Worm (Caenorhabditis elegans) whole organism, young adult: Measurements from ENCODE around the gene R04E5.9.
A peak's percentile ranks its signal among the peaks of the same experiment; 100 is the strongest.

Experiments used
- B0019.2 ChIP-seq: fragments of 200-800 bp; sonication (Bioruptor generic); conservative IDR thresholded peaks from 2 replicates; pipeline ENCODE4 v1.3.6; 2022; ENCODE audit warnings: missing genetic modification reagents, missing genetic modification characterization, missing compliant biosample characterization
- F52B5.7 ChIP-seq: sonication (generic microtip); optimal IDR thresholded peaks from 2 replicates; lab custom pipeline; 2016; ENCODE audit warnings: mild to moderate bottlenecking, missing genetic modification characterization, missing compliant biosample characterization
- K12H6.12 ChIP-seq: fragments of 200-800 bp; sonication (Bioruptor generic); optimal IDR thresholded peaks from 2 replicates; lab custom pipeline; 2018; ENCODE audit warnings: mild to moderate bottlenecking, missing genetic modification characterization, missing compliant biosample characterization
- T26A5.8 ChIP-seq: sonication (generic microtip); optimal IDR thresholded peaks from 2 replicates; lab custom pipeline; 2016; ENCODE audit warnings: missing genetic modification characterization, missing compliant biosample characterization
- athp-1 ChIP-seq: sonication (generic microtip); optimal IDR thresholded peaks from 2 replicates; lab custom pipeline; 2017; ENCODE audit warnings: mild to moderate bottlenecking, missing genetic modification characterization, missing compliant biosample characterization
- attf-3 ChIP-seq: fragments of 200-800 bp; sonication (Bioruptor generic); conservative IDR thresholded peaks from 2 replicates; pipeline ENCODE4 v1.3.6; 2022; ENCODE audit warnings: missing genetic modification reagents, missing genetic modification characterization, missing compliant biosample characterization
- attf-5 ChIP-seq: fragments of 200-800 bp; sonication (Bioruptor generic); optimal IDR thresholded peaks from 2 replicates; lab custom pipeline; 2018; ENCODE audit warnings: mild to moderate bottlenecking, missing genetic modification characterization, missing compliant biosample characterization
- cebp-1 ChIP-seq, 2 experiments: fragments of 200-800 bp in 1 of 2; sonication (Bioruptor generic) in 1 of 2; sonication (generic microtip) in 1 of 2; IDR thresholded peaks in 1 of 2; optimal IDR thresholded peaks in 1 of 2; 2 replicates each; pipeline versions ENCODE4 v1.3.6 to Lab custom; 2017 to 2022; ENCODE audit warnings: missing compliant biosample characterization in 2 of 2, missing genetic modification characterization in 2 of 2, mild to moderate bottlenecking in 1 of 2, missing genetic modification reagents in 1 of 2, moderate library complexity in 1 of 2
- ceh-27 ChIP-seq: fragments of 200-800 bp; sonication (Bioruptor generic); optimal IDR thresholded peaks from 2 replicates; lab custom pipeline; 2018; ENCODE audit warnings: mild to moderate bottlenecking, missing genetic modification characterization, moderate library complexity, missing compliant biosample characterization
- ceh-58 ChIP-seq: fragments of 200-800 bp; sonication (Bioruptor generic); IDR thresholded peaks from 2 replicates; pipeline ENCODE4 v1.3.6; 2022; ENCODE audit warnings: missing genetic modification characterization, missing compliant biosample characterization
- chd-7 ChIP-seq: sonication (generic microtip); optimal IDR thresholded peaks from 2 replicates; lab custom pipeline; 2016; ENCODE audit warnings: mild to moderate bottlenecking, missing genetic modification characterization, moderate library complexity, missing compliant biosample characterization
- die-1 ChIP-seq: sonication (generic microtip); optimal IDR thresholded peaks from 2 replicates; lab custom pipeline; 2016; ENCODE audit warnings: missing genotype, mild to moderate bottlenecking, missing genetic modification characterization, missing compliant biosample characterization
- dox-1 ChIP-seq: fragments of 200-800 bp; sonication (Bioruptor generic); IDR thresholded peaks from 2 replicates; pipeline ENCODE4 v1.3.6; 2022; ENCODE audit warnings: missing genetic modification reagents, missing genetic modification characterization, missing compliant biosample characterization
- egrh-3 ChIP-seq: fragments of 200-800 bp; sonication (Bioruptor generic); IDR thresholded peaks from 2 replicates; pipeline ENCODE4 v1.3.6; 2022; ENCODE audit warnings: missing genetic modification reagents, missing genetic modification characterization, missing compliant biosample characterization
- ekl-4 ChIP-seq: fragments of 200-800 bp; sonication (Bioruptor generic); IDR thresholded peaks from 2 replicates; pipeline ENCODE4 v1.3.6; 2022; ENCODE audit warnings: missing genetic modification reagents, missing genetic modification characterization, missing compliant biosample characterization
- lag-1 ChIP-seq: fragments of 200-800 bp; sonication (Bioruptor generic); IDR thresholded peaks from 2 replicates; pipeline ENCODE4 v1.3.6; 2022; ENCODE audit warnings: missing genetic modification reagents, missing genetic modification characterization, missing compliant biosample characterization
- let-607 ChIP-seq, 2 experiments: fragments of 200-800 bp in 1 of 2; sonication (Bioruptor generic) in 1 of 2; sonication (generic microtip) in 1 of 2; optimal IDR thresholded peaks; 2 replicates each; lab custom pipeline; 2016 to 2018; ENCODE audit warnings: mild to moderate bottlenecking in 2 of 2, missing compliant biosample characterization in 2 of 2, missing genetic modification characterization in 2 of 2, moderate library complexity in 2 of 2, missing genotype in 1 of 2
- lin-26 ChIP-seq: fragments of 200-800 bp; sonication (Bioruptor generic); IDR thresholded peaks from 2 replicates; pipeline ENCODE4 v1.3.6; 2022; ENCODE audit warnings: missing genetic modification reagents, missing genetic modification characterization, missing compliant biosample characterization
- lin-40 ChIP-seq: sonication (generic microtip); optimal IDR thresholded peaks from 2 replicates; lab custom pipeline; 2016; ENCODE audit warnings: missing genetic modification characterization, mild to moderate bottlenecking, missing compliant biosample characterization, missing genotype, missing genetic modification reagents
- lir-1 ChIP-seq: fragments of 200-800 bp; sonication (Bioruptor generic); conservative IDR thresholded peaks from 2 replicates; pipeline ENCODE4 v1.3.6; 2022; ENCODE audit warnings: missing genetic modification reagents, missing genetic modification characterization, missing compliant biosample characterization
- madf-10 ChIP-seq: sonication (generic microtip); optimal IDR thresholded peaks from 2 replicates; lab custom pipeline; 2016; ENCODE audit warnings: mild to moderate bottlenecking, missing genetic modification characterization, missing compliant biosample characterization
- madf-6 ChIP-seq: fragments of 200-800 bp; sonication (Bioruptor generic); IDR thresholded peaks from 2 replicates; pipeline ENCODE4 v1.3.6; 2022; ENCODE audit warnings: missing genetic modification reagents, missing genetic modification characterization, missing compliant biosample characterization
- mcd-1 ChIP-seq: fragments of 200-800 bp; sonication (Bioruptor generic); IDR thresholded peaks from 2 replicates; pipeline ENCODE4 v1.3.6; 2022; ENCODE audit warnings: missing genetic modification reagents, missing genetic modification characterization, missing compliant biosample characterization
- mel-28 ChIP-seq: sonication (generic microtip); optimal IDR thresholded peaks from 2 replicates; lab custom pipeline; 2016; ENCODE audit warnings: borderline replicate concordance, mild to moderate bottlenecking, missing genetic modification characterization, missing compliant biosample characterization
- mxl-1 ChIP-seq: sonication (generic microtip); optimal IDR thresholded peaks from 2 replicates; lab custom pipeline; 2016; ENCODE audit warnings: missing genetic modification characterization, missing compliant biosample characterization
- nfya-2 ChIP-seq: fragments of 200-800 bp; sonication (Bioruptor generic); IDR thresholded peaks from 2 replicates; pipeline ENCODE4 v1.3.6; 2022; ENCODE audit warnings: missing genetic modification reagents, missing genetic modification characterization, missing compliant biosample characterization
- nhr-179 ChIP-seq: sonication (generic microtip); optimal IDR thresholded peaks from 2 replicates; lab custom pipeline; 2016; ENCODE audit warnings: mild to moderate bottlenecking, missing genetic modification characterization, missing compliant biosample characterization
- nhr-27 ChIP-seq: fragments of 200-800 bp; sonication (Bioruptor generic); optimal IDR thresholded peaks from 2 replicates; lab custom pipeline; 2018; ENCODE audit warnings: mild to moderate bottlenecking, missing genetic modification characterization, moderate library complexity, missing compliant biosample characterization
- nhr-80 ChIP-seq: sonication (generic microtip); optimal IDR thresholded peaks from 2 replicates; lab custom pipeline; 2016; ENCODE audit warnings: missing genetic modification characterization, missing compliant biosample characterization
- pbrm-1 ChIP-seq: fragments of 200-800 bp; sonication (Bioruptor generic); IDR thresholded peaks from 2 replicates; pipeline ENCODE4 v1.3.6; 2022; ENCODE audit warnings: missing genetic modification reagents, missing genetic modification characterization, missing compliant biosample characterization
- snpc-3.4 ChIP-seq: sonication (generic microtip); optimal IDR thresholded peaks from 2 replicates; lab custom pipeline; 2017; ENCODE audit warnings: missing genetic modification characterization, mild to moderate bottlenecking, missing compliant biosample characterization, antibody characterized with exemption, moderate library complexity, missing genotype, missing genetic modification reagents
- snpc-4 ChIP-seq, 5 experiments: fragments of 150-350 bp in 1 of 5; sonication (generic microtip) in 4 of 5; optimal IDR thresholded peaks; 2 replicates each; lab custom pipeline; 2014 to 2018; ENCODE audit warnings: missing genetic modification characterization in 5 of 5, missing biosample characterization in 3 of 5, antibody characterized with exemption in 2 of 5, mild to moderate bottlenecking in 2 of 5, missing compliant biosample characterization in 2 of 5, missing genotype in 2 of 5, moderate library complexity in 2 of 5, missing genetic modification reagents in 1 of 5
- sptf-2 ChIP-seq: fragments of 200-800 bp; sonication (Bioruptor generic); optimal IDR thresholded peaks from 2 replicates; lab custom pipeline; 2018; ENCODE audit warnings: mild to moderate bottlenecking, missing genetic modification characterization, missing compliant biosample characterization
- unc-130 ChIP-seq: sonication (generic microtip); optimal IDR thresholded peaks from 2 replicates; lab custom pipeline; 2016; ENCODE audit warnings: missing genetic modification reagents, missing genetic modification characterization, missing compliant biosample characterization
- xnd-1 ChIP-seq: sonication (generic microtip); optimal IDR thresholded peaks from 2 replicates; lab custom pipeline; 2016; ENCODE audit warnings: missing genotype, missing genetic modification reagents, missing genetic modification characterization, missing compliant biosample characterization
- zfh-2 ChIP-seq: fragments of 200-800 bp; sonication (Bioruptor generic); conservative IDR thresholded peaks from 2 replicates; pipeline ENCODE4 v1.3.6; 2022; ENCODE audit warnings: missing genetic modification reagents, missing genetic modification characterization, missing compliant biosample characterization
- ztf-22 ChIP-seq: fragments of 200-800 bp; sonication (Bioruptor generic); optimal IDR thresholded peaks from 2 replicates; lab custom pipeline; 2018; ENCODE audit warnings: mild to moderate bottlenecking, missing genetic modification characterization, moderate library complexity, missing compliant biosample characterization
- ztf-28 ChIP-seq: fragments of 200-800 bp; sonication (Bioruptor generic); IDR thresholded peaks from 2 replicates; pipeline ENCODE4 v1.3.6; 2022; ENCODE audit warnings: missing genetic modification reagents, missing genetic modification characterization, missing compliant biosample characterization

The R04E5.9 gene

DNA sequence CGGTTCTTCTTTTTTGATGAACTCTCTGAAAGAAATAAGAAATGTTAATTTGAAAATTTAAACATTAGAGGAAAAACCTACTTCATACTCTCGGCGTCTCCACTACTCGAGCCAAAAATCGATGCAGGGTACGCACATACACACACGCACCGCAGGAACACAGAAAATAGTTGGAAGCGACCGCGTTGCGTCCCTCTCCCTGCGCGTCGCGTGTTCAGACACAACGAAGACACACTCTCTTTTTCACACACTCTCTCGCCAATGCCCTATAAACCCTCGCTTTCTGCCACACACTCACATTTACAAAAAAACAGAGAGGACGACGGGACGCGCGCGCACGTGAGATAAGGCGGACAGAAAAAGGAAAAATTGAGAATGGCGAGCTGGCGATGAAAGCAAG is at the start of gene R04E5.9 (continued):
- TF ChIP-seq attf-3 (GFP tag; lab: Robert Waterston, UW) (no peak), sptf-2 (GFP tag; lab: Kevin White, UChicago) (peak; percentile 1), let-607 (tag; optimal IDR thresholded peaks at IDR 0.05; lab: Kevin White, UChicago) (peak; percentile 89 to 92), attf-5 (peak; percentile 93), mxl-1 (peak; percentile 4), B0019.2 (no peak), T26A5.8 (no peak), lin-26 (GFP tag; lab: Robert Waterston, UW) (no peak), athp-1 (tag; lab: Kevin White, UChicago) (peak; percentile 45), ceh-58 (no peak), nhr-27 (tag; lab: Kevin White, UChicago) (no peak), nhr-179 (tag; lab: Kevin White, UChicago) (peak; percentile 17), lir-1 (peak; percentile 65; the same call in 1 of the 2 replicates), snpc-4 (GFP tag; optimal IDR thresholded peaks at IDR 0.05; lab: Kevin White, UChicago) (peak; percentile 35), snpc-4 (tag; optimal IDR thresholded peaks at IDR 0.05; lab: Kevin White, UChicago) (peak; percentile 17 to 72 (median 60)), unc-130 (no peak), mcd-1 (GFP tag; lab: Robert Waterston, UW) (peak; percentile 61), egrh-3 (GFP tag; lab: Robert Waterston, UW) (peak; percentile 40; the same call in 1 of the 2 replicates), nfya-2 (GFP tag; lab: Robert Waterston, UW) (no peak), ztf-28 (GFP tag; lab: Robert Waterston, UW) (no peak), dox-1 (peak; percentile 91), nhr-80 (tag; lab: Kevin White, UChicago) (peak; percentile 99), K12H6.12 (tag; lab: Kevin White, UChicago) (peak; percentile 89), lin-40 (tag; lab: Kevin White, UChicago) (peak; percentile 91), ztf-22 (GFP tag; lab: Kevin White, UChicago) (peak; percentile 82), ekl-4 (GFP tag; lab: Robert Waterston, UW) (0 out of 2 replicates have a peak, but pooled peaks have one; percentile 16), xnd-1 (tag; lab: Kevin White, UChicago) (no peak), chd-7 (tag; lab: Kevin White, UChicago) (peak; percentile 80), die-1 (tag; lab: Kevin White, UChicago) (peak; percentile 11), madf-10 (tag; lab: Kevin White, UChicago) (peak; percentile 85), cebp-1 (GFP tag; IDR thresholded peaks at IDR 0.05; lab: Robert Waterston, UW) (peak; percentile 17; the same call in 1 of the 2 replicates), cebp-1 (tag; optimal IDR thresholded peaks at IDR 0.05; lab: Kevin White, UChicago) (peak; percentile 87), ceh-27 (GFP tag; lab: Kevin White, UChicago) (peak; percentile 73), madf-6 (GFP tag; lab: Robert Waterston, UW) (no peak), snpc-3.4 (tag; lab: Kevin White, UChicago) (no peak), pbrm-1 (GFP tag; lab: Robert Waterston, UW) (peak; percentile 66; the same call in 1 of the 2 replicates), mel-28 (tag; lab: Kevin White, UChicago) (peak; percentile 17), lag-1 (GFP tag; lab: Robert Waterston, UW) (no peak), F52B5.7 (tag; lab: Kevin White, UChicago) (peak; percentile 7), zfh-2 (GFP tag; lab: Robert Waterston, UW) (peak; percentile 97)
